Fruit fly (Drosophila melanogaster) whole organism: ENCODE results near the gene PRL-1.

Source experiments
- CG8478 ChIP-seq: fragments of >200 bp; optimal IDR thresholded peaks from 2 replicates; lab custom pipeline; 2018; ENCODE audit warnings: inconsistent platforms
- pan ChIP-seq: fragments of >200 bp; optimal IDR thresholded peaks from 2 replicates; lab custom pipeline; 2017
- psq ChIP-seq: fragments of >200 bp; optimal IDR thresholded peaks from 2 replicates; lab custom pipeline; 2017
- usp ChIP-seq: fragments of >200 bp; optimal IDR thresholded peaks from 2 replicates; lab custom pipeline; 2017; ENCODE audit warnings: missing biosample characterization, missing genetic modification characterization, mixed read lengths

dm6 chr2L:16285692-16286359, 28.4 kb upstream of the PRL-1 start:
- TF ChIP-seq pan (lab: Kevin White, UChicago) (no peak), psq (no peak), usp (no peak), CG8478 (lab: Kevin White, UChicago) (no peak)
